Fruit fly (Drosophila melanogaster): Measurements from ENCODE around the gene lost.

Gene lost

DNA sequence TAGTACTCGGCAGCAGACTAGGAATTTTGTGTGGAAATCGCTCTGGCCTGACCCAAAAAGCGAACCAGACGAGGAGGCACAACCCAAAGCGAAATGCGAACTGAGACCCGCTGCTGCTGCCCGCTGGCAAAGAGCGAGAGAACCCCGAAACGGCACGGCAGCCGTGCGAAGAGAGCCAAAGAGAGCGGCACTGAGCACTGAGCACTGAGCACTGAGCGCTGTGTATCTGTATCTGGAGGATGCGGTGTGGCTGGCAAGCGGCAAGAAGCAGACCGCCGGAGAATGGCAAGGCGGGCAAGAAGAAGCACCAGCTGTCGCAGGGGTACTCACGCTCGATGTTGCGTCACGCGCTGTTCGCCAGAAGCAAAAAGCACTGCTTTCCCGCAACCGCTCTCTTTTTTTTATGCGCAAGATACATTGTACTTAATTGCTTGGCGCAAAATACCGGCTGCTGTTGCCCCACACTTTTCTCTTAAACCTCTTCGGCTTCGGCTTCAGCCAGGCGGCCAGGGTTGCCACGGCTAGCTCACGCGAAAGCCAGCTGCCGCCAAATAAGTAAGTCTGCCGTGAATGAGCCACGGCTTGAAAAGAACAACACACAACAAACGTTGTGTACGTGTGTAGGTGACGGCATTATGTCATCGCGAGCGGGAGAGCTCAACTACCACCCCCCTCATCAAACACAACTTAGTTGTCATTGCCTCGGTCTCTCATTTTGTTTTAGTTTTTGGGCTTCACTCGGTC lies 50.5 kb downstream of the lost start (continued):
- peak; percentile 33; the same call in 1 of the 2 replicates for TF ChIP-seq ranshi (GFP tag; IDR thresholded peaks at IDR 0.05)
- peak; percentile 52; the same call in 1 of the 2 replicates for TF ChIP-seq chm (GFP tag; IDR thresholded peaks at IDR 0.05)
- TF ChIP-seq sens (GFP tag): peak; percentile 74
- TF ChIP-seq CG6791 (GFP tag; IDR thresholded peaks at IDR 0.05; ENCODE audit: partially characterized antibody): peak; percentile 36; the same call in 1 of the 3 replicates
- no peak for TF ChIP-seq p53 (GFP tag; optimal IDR thresholded peaks at IDR 0.05)
- TF ChIP-seq vvl (GFP tag; IDR thresholded peaks at IDR 0.05): peak; percentile 51
- TF ChIP-seq tio (GFP tag; optimal IDR thresholded peaks at IDR 0.05): no peak
- TF ChIP-seq CG7963 (GFP tag; IDR thresholded peaks at IDR 0.05; ENCODE audit: partially characterized antibody): peak; percentile 46; the same call in 1 of the 3 replicates
- no peak; the same call in 1 of the 2 replicates for TF ChIP-seq unc-4 (GFP tag; IDR thresholded peaks at IDR 0.05; ENCODE audit: partially characterized antibody)
- no peak for TF ChIP-seq lmd (GFP tag; IDR thresholded peaks at IDR 0.05)
- TF ChIP-seq CG6683 (GFP tag; optimal IDR thresholded peaks at IDR 0.05): peak; percentile 34
- peak; percentile 18 for TF ChIP-seq gcm2 (GFP tag; optimal IDR thresholded peaks at IDR 0.05)
- no peak for TF ChIP-seq Taf1 (GFP tag; IDR thresholded peaks at IDR 0.05)
- no peak for TF ChIP-seq oc (tag; optimal IDR thresholded peaks at IDR 0.05)
- TF ChIP-seq sc (optimal IDR thresholded peaks at IDR 0.05): no peak
- no peak for TF ChIP-seq sc (GFP tag; optimal IDR thresholded peaks at IDR 0.05)
- no peak for TF ChIP-seq Sin3A (optimal IDR thresholded peaks at IDR 0.05)
- peak; percentile 73 for TF ChIP-seq CG10431 (GFP tag; optimal IDR thresholded peaks at IDR 0.05)
- no peak for TF ChIP-seq CG12744 (GFP tag; optimal IDR thresholded peaks at IDR 0.05)
- TF ChIP-seq CG6765 (GFP tag; optimal IDR thresholded peaks at IDR 0.05): peak; percentile 28
- TF ChIP-seq dm (GFP tag; optimal IDR thresholded peaks at IDR 0.05): peak; percentile 72
- no peak for TF ChIP-seq sim (GFP tag; IDR thresholded peaks at IDR 0.05)
- TF ChIP-seq CG17359 (tag; optimal IDR thresholded peaks at IDR 0.05): no peak
- no peak for TF ChIP-seq CG12942 (GFP tag; optimal IDR thresholded peaks at IDR 0.05)
- TF ChIP-seq CG10654 (GFP tag; optimal IDR thresholded peaks at IDR 0.05): no peak
- no peak for TF ChIP-seq CG10147 (GFP tag; optimal IDR thresholded peaks at IDR 0.05)
- no peak; the same call in 2 of the 3 replicates for TF ChIP-seq B-H1 (GFP tag; IDR thresholded peaks at IDR 0.05)
- no peak for TF ChIP-seq CG10462 (GFP tag; optimal IDR thresholded peaks at IDR 0.05)
- no peak for TF ChIP-seq org-1 (GFP tag; optimal IDR thresholded peaks at IDR 0.05)
- TF ChIP-seq Med (GFP tag): peak; percentile 87
- TF ChIP-seq CG7745 (tag; optimal IDR thresholded peaks at IDR 0.05): no peak
- TF ChIP-seq dysf (GFP tag; IDR thresholded peaks at IDR 0.05): no peak; the same call in 2 of the 3 replicates
- TF ChIP-seq CG1233 (GFP tag; optimal IDR thresholded peaks at IDR 0.05): no peak
- TF ChIP-seq CG30403 (GFP tag; optimal IDR thresholded peaks at IDR 0.05): no peak
- no peak for TF ChIP-seq CG3838 (GFP tag; optimal IDR thresholded peaks at IDR 0.05)
- TF ChIP-seq CG6175 (GFP tag; IDR thresholded peaks at IDR 0.05): peak; percentile 97
- TF ChIP-seq phol (tag; optimal IDR thresholded peaks at IDR 0.05): no peak
- TF ChIP-seq ssp (GFP tag; IDR thresholded peaks at IDR 0.05): no peak
- TF ChIP-seq CG9215 (GFP tag; IDR thresholded peaks at IDR 0.05): no peak
- TF ChIP-seq exex (tag; optimal IDR thresholded peaks at IDR 0.05): no peak
- TF ChIP-seq cwo (GFP tag; optimal IDR thresholded peaks at IDR 0.05): peak; percentile 15
- no peak for TF ChIP-seq CG14965 (GFP tag; optimal IDR thresholded peaks at IDR 0.05; ENCODE audit: borderline replicate concordance)
- TF ChIP-seq CG1024 (GFP tag; IDR thresholded peaks at IDR 0.05): no peak
- peak; percentile 30 for TF ChIP-seq CG11723 (GFP tag; optimal IDR thresholded peaks at IDR 0.05)
- TF ChIP-seq CG31388 (GFP tag; optimal IDR thresholded peaks at IDR 0.05): no peak
- peak; percentile 59 for TF ChIP-seq bbx (GFP tag; IDR thresholded peaks at IDR 0.05; ENCODE audit: partially characterized antibody)
- no peak for TF ChIP-seq h (optimal IDR thresholded peaks at IDR 0.05)
- TF ChIP-seq ap (GFP tag; IDR thresholded peaks at IDR 0.05): no peak
- TF ChIP-seq HLH54F (GFP tag; optimal IDR thresholded peaks at IDR 0.05): no peak
- TF ChIP-seq CG30020 (tag; optimal IDR thresholded peaks at IDR 0.05): no peak
- TF ChIP-seq knrl (GFP tag; IDR thresholded peaks at IDR 0.05; ENCODE audit: partially characterized antibody): 0 out of 3 replicates have a peak, but pooled peaks have one; percentile 20

Measured in whole organism, embryonic.